Fruit fly (Drosophila melanogaster): Measurements from ENCODE around the gene MsR2.

- no peak for TF ChIP-seq pan (optimal IDR thresholded peaks at IDR 0.05)
- TF ChIP-seq psq (optimal IDR thresholded peaks at IDR 0.05), result no peak
- TF ChIP-seq usp (GFP tag; optimal IDR thresholded peaks at IDR 0.05), result no peak
Observed at dm6 chr3L:2253962-2254662, 28.6 kb upstream of the MsR2 start.
